Worm (Caenorhabditis elegans): ENCODE data around the gene srx-78.

- TF ChIP-seq mab-5 (tag; optimal IDR thresholded peaks at IDR 0.05) (no peak), ztf-11 (tag; optimal IDR thresholded peaks at IDR 0.05) (no peak), nhr-28 (tag; optimal IDR thresholded peaks at IDR 0.05) (no peak), elt-3 (tag; optimal IDR thresholded peaks at IDR 0.05) (no peak), pha-4 (tag; optimal IDR thresholded peaks at IDR 0.05) (no peak), snpc-4 (tag; optimal IDR thresholded peaks at IDR 0.05) (no peak), ces-1 (GFP tag; optimal IDR thresholded peaks at IDR 0.05) (no peak)
Measured at ce11 chrV:15099447-15099846, 4.6 kb downstream of the srx-78 start, which contains the start of gene C01G10.1.
